Fruit fly (Drosophila melanogaster) whole organism, embryonic: ENCODE results near the gene Rtca.
A peak's percentile ranks its signal among the peaks of the same experiment; 100 is the strongest.

Experiments
- B-H1 ChIP-seq: fragments of 200-800 bp; sonication (Bioruptor generic); IDR thresholded peaks from 3 replicates; pipeline ENCODE4 v1.3.6; 2022; ENCODE audit warnings: missing biosample characterization, missing genetic modification characterization
- CG10267 ChIP-seq: fragments of 200-800 bp; sonication (Bioruptor generic); optimal IDR thresholded peaks from 2 replicates; lab custom pipeline; 2018; ENCODE audit warnings: missing biosample characterization, mild to moderate bottlenecking, missing genetic modification characterization, moderate library complexity
- CG10462 ChIP-seq: fragments of 200-800 bp; sonication (Bioruptor generic); optimal IDR thresholded peaks from 2 replicates; lab custom pipeline; 2016; ENCODE audit warnings: missing biosample characterization, missing genetic modification characterization
- CG10565 ChIP-seq: fragments of 200-800 bp; sonication (Bioruptor generic); optimal IDR thresholded peaks from 3 replicates; lab custom pipeline; 2016; ENCODE audit warnings: missing biosample characterization, mild to moderate bottlenecking, missing genetic modification characterization
- CG11085 ChIP-seq: fragments of 200-800 bp; sonication (Bioruptor generic); IDR thresholded peaks from 2 replicates; pipeline ENCODE4 v1.3.6; 2022; ENCODE audit warnings: missing biosample characterization, missing genetic modification characterization
- CG12155 ChIP-seq: fragments of 200-800 bp; sonication (Bioruptor generic); optimal IDR thresholded peaks from 3 replicates; lab custom pipeline; 2016; ENCODE audit warnings: missing biosample characterization, missing genetic modification characterization
- CG12769 ChIP-seq: fragments of 200-800 bp; sonication (Bioruptor generic); optimal IDR thresholded peaks from 2 replicates; lab custom pipeline; 2019; ENCODE audit warnings: missing biosample characterization, mild to moderate bottlenecking, missing genetic modification characterization, moderate library complexity
- CG13624 ChIP-seq: fragments of 200-800 bp; sonication (Bioruptor generic); optimal IDR thresholded peaks from 2 replicates; lab custom pipeline; 2016; ENCODE audit warnings: missing biosample characterization, missing genetic modification characterization
- CG13775 ChIP-seq: fragments of 200-800 bp; sonication (Bioruptor generic); optimal IDR thresholded peaks from 3 replicates; lab custom pipeline; 2017; ENCODE audit warnings: missing biosample characterization, mild to moderate bottlenecking, missing genetic modification characterization
- CG14667 ChIP-seq: fragments of 200-800 bp; sonication (Bioruptor generic); IDR thresholded peaks from 2 replicates; pipeline ENCODE4 v1.3.6; 2022; ENCODE audit warnings: missing biosample characterization, missing genetic modification characterization
- CG14710 ChIP-seq: fragments of 200-800 bp; sonication (Bioruptor generic); optimal IDR thresholded peaks from 3 replicates; lab custom pipeline; 2019; ENCODE audit warnings: missing biosample characterization, mild to moderate bottlenecking, missing genetic modification characterization, moderate library complexity
- CG15073 ChIP-seq: fragments of 200-800 bp; sonication (Bioruptor generic); optimal IDR thresholded peaks from 2 replicates; lab custom pipeline; 2016; ENCODE audit warnings: missing biosample characterization, missing genetic modification characterization
- CG15479 ChIP-seq: fragments of 200-800 bp; sonication (Bioruptor generic); optimal IDR thresholded peaks from 3 replicates; lab custom pipeline; 2019; ENCODE audit warnings: missing biosample characterization, mild to moderate bottlenecking, missing genetic modification characterization, moderate library complexity
- CG1647 ChIP-seq: fragments of 200-800 bp; sonication (Bioruptor generic); optimal IDR thresholded peaks from 3 replicates; lab custom pipeline; 2016; ENCODE audit warnings: missing biosample characterization, missing genetic modification characterization
- CG18011 ChIP-seq: fragments of 200-800 bp; sonication (Bioruptor generic); optimal IDR thresholded peaks from 2 replicates; lab custom pipeline; 2017; ENCODE audit warnings: missing biosample characterization, missing genetic modification characterization, mild to moderate bottlenecking, moderate library complexity, missing genotype
- CG32772 ChIP-seq: fragments of 200-800 bp; sonication (Bioruptor generic); IDR thresholded peaks from 2 replicates; pipeline ENCODE4 v1.3.6; 2022; ENCODE audit warnings: missing biosample characterization, missing genetic modification characterization
- CG6765 ChIP-seq: fragments of 200-800 bp; sonication (Bioruptor generic); optimal IDR thresholded peaks from 3 replicates; lab custom pipeline; 2017; ENCODE audit warnings: missing biosample characterization, mild to moderate bottlenecking, missing genetic modification characterization
- Dfd ChIP-seq, 2 experiments: fragments of >200 bp; optimal IDR thresholded peaks; 2 replicates each; lab custom pipeline; 2017; ENCODE audit warnings: missing biosample characterization in 2 of 2, missing genetic modification characterization in 2 of 2
- Doc3 ChIP-seq: fragments of 200-800 bp; sonication (Bioruptor generic); IDR thresholded peaks from 3 replicates; pipeline ENCODE4 v1.3.6; 2022; ENCODE audit warnings: missing biosample characterization, missing genetic modification characterization; ENCODE audit not compliant: partially characterized antibody
- Elba2 ChIP-seq: fragments of 200-800 bp; sonication (Bioruptor generic); optimal IDR thresholded peaks from 3 replicates; lab custom pipeline; 2016; ENCODE audit warnings: missing biosample characterization, missing genetic modification characterization
- Ets97D ChIP-seq: fragments of 200-800 bp; sonication (Bioruptor generic); optimal IDR thresholded peaks from 3 replicates; lab custom pipeline; 2016; ENCODE audit warnings: missing biosample characterization, missing genetic modification characterization
- HmgZ ChIP-seq: fragments of 200-800 bp; sonication (Bioruptor generic); optimal IDR thresholded peaks from 2 replicates; lab custom pipeline; 2018; ENCODE audit warnings: missing biosample characterization, mild to moderate bottlenecking, missing genetic modification characterization
- Hmx ChIP-seq: fragments of 200-800 bp; sonication (Bioruptor generic); optimal IDR thresholded peaks from 2 replicates; lab custom pipeline; 2016; ENCODE audit warnings: missing biosample characterization, missing genetic modification characterization
- Lhr ChIP-seq: fragments of 200-800 bp; sonication (Bioruptor generic); optimal IDR thresholded peaks from 3 replicates; lab custom pipeline; 2017; ENCODE audit warnings: mild to moderate bottlenecking, missing biosample characterization, missing genetic modification reagents, missing genetic modification characterization
- Neu2 ChIP-seq: fragments of 200-800 bp; sonication (Bioruptor generic); optimal IDR thresholded peaks from 3 replicates; lab custom pipeline; 2016; ENCODE audit warnings: missing biosample characterization, missing genetic modification characterization, borderline replicate concordance
- Nf-YA ChIP-seq: fragments of 200-800 bp; sonication (Bioruptor generic); IDR thresholded peaks from 2 replicates; pipeline ENCODE4 v1.3.6; 2022; ENCODE audit warnings: missing biosample characterization, missing genetic modification characterization
- NfI ChIP-seq: fragments of 200-800 bp; sonication (Bioruptor generic); optimal IDR thresholded peaks from 3 replicates; lab custom pipeline; 2018; ENCODE audit warnings: missing biosample characterization, mild to moderate bottlenecking, missing genetic modification characterization, moderate library complexity
- Six4 ChIP-seq: fragments of 200-800 bp; sonication (Bioruptor generic); optimal IDR thresholded peaks from 2 replicates; lab custom pipeline; 2016; ENCODE audit warnings: missing biosample characterization, missing genetic modification characterization
- bab2 ChIP-seq: fragments of 200-800 bp; sonication (Bioruptor generic); optimal IDR thresholded peaks from 2 replicates; lab custom pipeline; 2016; ENCODE audit warnings: missing biosample characterization, missing genetic modification characterization
- caup ChIP-seq: fragments of 200-800 bp; sonication (Bioruptor generic); optimal IDR thresholded peaks from 3 replicates; lab custom pipeline; 2017; ENCODE audit warnings: missing biosample characterization, mild to moderate bottlenecking, missing genetic modification characterization, moderate library complexity; ENCODE audit not compliant: severe bottlenecking
- chn ChIP-seq: fragments of 200-800 bp; sonication (Bioruptor generic); optimal IDR thresholded peaks from 2 replicates; lab custom pipeline; 2016; ENCODE audit warnings: missing biosample characterization, missing genetic modification characterization
- croc ChIP-seq: fragments of 200-800 bp; sonication (Bioruptor generic); conservative IDR thresholded peaks from 3 replicates; pipeline ENCODE4 v1.3.6; 2022; ENCODE audit warnings: missing biosample characterization, missing genetic modification characterization
- crp ChIP-seq, 2 experiments: fragments of 200-800 bp; sonication (Bioruptor generic); optimal IDR thresholded peaks; 2 replicates in 1 of 2; 3 replicates in 1 of 2; lab custom pipeline; 2017; ENCODE audit warnings: missing biosample characterization in 2 of 2, missing genetic modification characterization in 2 of 2, mild to moderate bottlenecking in 1 of 2, moderate library complexity in 1 of 2
- hkb ChIP-seq, 2 experiments: fragments of 200-800 bp in 1 of 2; fragments of >200 bp in 1 of 2; sonication (Bioruptor generic) in 1 of 2; IDR thresholded peaks in 1 of 2; optimal IDR thresholded peaks in 1 of 2; 2 replicates each; pipeline versions ENCODE4 v1.3.6 to Lab custom; 2017 to 2022; ENCODE audit warnings: missing biosample characterization in 1 of 2, missing genetic modification characterization in 1 of 2
- lbe ChIP-seq: fragments of 200-800 bp; sonication (Bioruptor generic); optimal IDR thresholded peaks from 2 replicates; lab custom pipeline; 2016; ENCODE audit warnings: missing biosample characterization, mild to moderate bottlenecking, missing genetic modification characterization
- luna ChIP-seq: fragments of 200-800 bp; sonication (Bioruptor generic); optimal IDR thresholded peaks from 2 replicates; lab custom pipeline; 2016; ENCODE audit warnings: missing biosample characterization, missing genetic modification characterization
- mld ChIP-seq: fragments of 200-800 bp; sonication (Bioruptor generic); IDR thresholded peaks from 3 replicates; pipeline ENCODE4 v1.3.6; 2022; ENCODE audit warnings: missing biosample characterization, missing genetic modification characterization; ENCODE audit not compliant: partially characterized antibody
- odd ChIP-seq: fragments of 200-800 bp; sonication (Bioruptor generic); optimal IDR thresholded peaks from 2 replicates; lab custom pipeline; 2017; ENCODE audit warnings: missing biosample characterization, mild to moderate bottlenecking, missing genetic modification characterization
- prd ChIP-seq, 3 experiments: fragments of >200 bp in 2 of 3; fragments of 200-800 bp in 1 of 3; sonication (Bioruptor generic) in 1 of 3; optimal IDR thresholded peaks in 2 of 3; IDR thresholded peaks in 1 of 3; 2 replicates in 2 of 3; 3 replicates in 1 of 3; pipeline versions ENCODE4 v1.3.6 to Lab custom; 2017 to 2022; ENCODE audit warnings: missing biosample characterization in 1 of 3, missing genetic modification characterization in 1 of 3
- pum ChIP-seq: fragments of 200-800 bp; sonication (Bioruptor generic); optimal IDR thresholded peaks from 2 replicates; lab custom pipeline; 2016; ENCODE audit warnings: missing biosample characterization, missing genetic modification characterization
- run ChIP-seq: fragments of 200-800 bp; sonication (Bioruptor generic); optimal IDR thresholded peaks from 3 replicates; lab custom pipeline; 2018; ENCODE audit warnings: missing biosample characterization, mild to moderate bottlenecking, missing genetic modification characterization
- sc ChIP-seq, 3 experiments: fragments of >200 bp in 2 of 3; fragments of 200-800 bp in 1 of 3; sonication (Bioruptor generic) in 1 of 3; optimal IDR thresholded peaks; 2 replicates in 2 of 3; 3 replicates in 1 of 3; lab custom pipeline; 2017; ENCODE audit warnings: mild to moderate bottlenecking in 1 of 3, missing biosample characterization in 1 of 3, missing genetic modification characterization in 1 of 3, missing genetic modification reagents in 1 of 3
- sens-2 ChIP-seq: fragments of 200-800 bp; sonication (Bioruptor generic); IDR thresholded peaks from 2 replicates; pipeline ENCODE4 v1.3.6; 2022; ENCODE audit warnings: missing biosample characterization, missing genetic modification characterization
- sim ChIP-seq: fragments of 200-800 bp; sonication (Bioruptor generic); IDR thresholded peaks from 2 replicates; pipeline ENCODE4 v1.3.6; 2022; ENCODE audit warnings: missing biosample characterization, missing genetic modification characterization
- trem ChIP-seq: fragments of 200-800 bp; optimal IDR thresholded peaks from 3 replicates; lab custom pipeline; 2019; ENCODE audit warnings: missing biosample characterization, mild to moderate bottlenecking, missing genetic modification characterization, moderate library complexity
- unpg ChIP-seq: fragments of 200-800 bp; sonication (Bioruptor generic); optimal IDR thresholded peaks from 3 replicates; lab custom pipeline; 2018; ENCODE audit warnings: missing biosample characterization, mild to moderate bottlenecking, missing genetic modification characterization, moderate library complexity
- zfh2 ChIP-seq: fragments of 200-800 bp; sonication (Bioruptor generic); optimal IDR thresholded peaks from 2 replicates; lab custom pipeline; 2016; ENCODE audit warnings: missing biosample characterization, missing genetic modification characterization

Rtca gene

DNA sequence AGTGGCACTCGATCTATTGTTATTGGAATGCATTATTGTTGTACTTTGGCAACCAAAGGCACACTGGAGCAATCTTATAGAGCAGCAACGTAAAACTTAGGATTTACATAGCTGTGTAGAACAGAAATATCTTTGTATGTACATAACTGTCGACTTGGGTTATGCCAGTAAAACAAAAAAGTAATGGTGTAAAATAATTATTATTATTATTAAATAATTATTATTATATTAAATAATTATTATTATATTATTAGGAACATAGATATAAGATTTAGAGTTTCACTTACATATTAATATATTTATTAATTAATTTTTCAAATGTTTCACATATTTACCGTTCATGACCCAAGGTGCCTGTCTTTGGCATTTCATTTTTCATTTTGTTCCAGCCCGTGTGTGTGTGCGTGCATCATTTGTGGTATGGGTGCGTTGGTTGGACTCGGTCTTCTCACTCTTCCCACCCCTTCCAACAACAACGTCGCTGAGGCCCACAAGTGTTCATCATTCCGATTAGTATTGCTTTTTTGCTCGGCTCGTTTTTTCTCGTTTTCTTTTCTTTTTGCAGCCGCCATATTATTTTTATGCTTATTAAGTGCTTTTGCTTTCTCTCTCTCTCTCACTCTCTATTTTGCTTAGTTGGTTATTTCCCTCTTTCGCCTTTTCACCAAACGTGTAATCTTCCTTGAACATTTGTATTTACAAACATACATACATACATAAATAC, 51.9 kb downstream of the Rtca start (continued):
- TF ChIP-seq CG11085 (GFP tag; lab: Robert Waterston, UW) (peak; percentile 85), crp (GFP tag; optimal IDR thresholded peaks at IDR 0.05; lab: Kevin White, UChicago) (peak in 1 of 2 experiments; percentile 48), CG14667 (GFP tag; lab: Robert Waterston, UW) (peak; percentile 87), CG1647 (GFP tag; lab: Kevin White, UChicago) (peak; percentile 60), chn (peak; percentile 84), sens-2 (GFP tag; lab: Robert Waterston, UW) (peak; percentile 65), lbe (GFP tag; lab: Kevin White, UChicago) (peak; percentile 63), caup (peak; percentile 96), HmgZ (tag; lab: Kevin White, UChicago) (peak; percentile 81), zfh2 (GFP tag; lab: Kevin White, UChicago) (peak; percentile 86), CG13624 (GFP tag; lab: Kevin White, UChicago) (peak; percentile 54), CG6765 (GFP tag; lab: Kevin White, UChicago) (peak; percentile 97), sc (optimal IDR thresholded peaks at IDR 0.05; lab: Kevin White, UChicago) (no peak), sc (GFP tag; optimal IDR thresholded peaks at IDR 0.05; lab: Kevin White, UChicago) (peak; percentile 99), CG13775 (GFP tag; lab: Kevin White, UChicago) (peak; percentile 99), Hmx (GFP tag; lab: Kevin White, UChicago) (peak; percentile 22), odd (GFP tag; lab: Kevin White, UChicago) (peak; percentile 98), Six4 (GFP tag; lab: Kevin White, UChicago) (peak; percentile 96), CG32772 (peak; percentile 90), CG14710 (tag; lab: Kevin White, UChicago) (peak; percentile 98), Elba2 (peak; percentile 73), trem (tag; lab: Kevin White, UChicago) (peak; percentile 96), bab2 (peak; percentile 82), CG18011 (GFP tag; lab: Kevin White, UChicago) (peak; percentile 74), Dfd (GFP tag; optimal IDR thresholded peaks at IDR 0.05; lab: Kevin White, UChicago) (no peak), pum (GFP tag; lab: Kevin White, UChicago) (peak; percentile 76), mld (no peak), sim (GFP tag; lab: Robert Waterston, UW) (no peak; the same call in 1 of the 2 replicates), CG10267 (tag; lab: Kevin White, UChicago) (peak; percentile 96), Lhr (GFP tag; lab: Kevin White, UChicago) (peak; percentile 69), CG15073 (GFP tag; lab: Kevin White, UChicago) (peak; percentile 66), Neu2 (GFP tag; lab: Kevin White, UChicago) (no peak), CG10462 (peak; percentile 86), prd (optimal IDR thresholded peaks at IDR 0.05; lab: Kevin White, UChicago) (no peak), prd (GFP tag; IDR thresholded peaks at IDR 0.05; lab: Robert Waterston, UW) (peak; percentile 95), NfI (GFP tag; lab: Kevin White, UChicago) (peak; percentile 98), luna (GFP tag; lab: Kevin White, UChicago) (peak; percentile 28), Nf-YA (GFP tag; lab: Robert Waterston, UW) (peak; percentile 66; the same call in 1 of the 2 replicates), hkb (optimal IDR thresholded peaks at IDR 0.05; lab: Kevin White, UChicago) (no peak), hkb (GFP tag; IDR thresholded peaks at IDR 0.05; lab: Robert Waterston, UW) (peak; percentile 93), CG10565 (GFP tag; lab: Kevin White, UChicago) (peak; percentile 80), croc (GFP tag; lab: Robert Waterston, UW) (peak; percentile 94), Doc3 (GFP tag; lab: Robert Waterston, UW) (no peak), B-H1 (GFP tag; lab: Robert Waterston, UW) (peak; percentile 87), CG15479 (GFP tag; lab: Kevin White, UChicago) (peak; percentile 64), CG12769 (tag; lab: Kevin White, UChicago) (no peak), Ets97D (peak; percentile 27), run (tag; lab: Kevin White, UChicago) (peak; percentile 95), unpg (GFP tag; lab: Kevin White, UChicago) (peak; percentile 95), CG12155 (peak; percentile 91)
